Worm (Caenorhabditis elegans) whole organism, midembryonic: ENCODE results near the gene C18H9.6.

Source experiments
- T22C8.4 ChIP-seq: fragments of 200-800 bp; sonication (Bioruptor generic); IDR thresholded peaks from 2 replicates; pipeline ENCODE4 v1.3.6; 2022; ENCODE audit warnings: missing genetic modification characterization, missing compliant biosample characterization
- cog-1 ChIP-seq: sonication (generic microtip); optimal IDR thresholded peaks from 2 replicates; lab custom pipeline; 2016; ENCODE audit warnings: missing genetic modification characterization, missing compliant biosample characterization
- flt-1 ChIP-seq: fragments of 200-800 bp; sonication (Bioruptor generic); IDR thresholded peaks from 2 replicates; pipeline ENCODE4 v1.3.6; 2022; ENCODE audit warnings: missing genetic modification characterization, missing compliant biosample characterization
- klf-2 ChIP-seq: fragments of 200-800 bp; sonication (Bioruptor generic); conservative IDR thresholded peaks from 2 replicates; pipeline ENCODE4 v1.3.6; 2022; ENCODE audit warnings: missing genetic modification reagents, missing genetic modification characterization, missing compliant biosample characterization
- med-1 ChIP-seq: sonication (generic microtip); optimal IDR thresholded peaks from 2 replicates; lab custom pipeline; 2017; ENCODE audit warnings: missing genetic modification characterization, mild to moderate bottlenecking, missing compliant biosample characterization, antibody characterized with exemption, missing genetic modification reagents; ENCODE audit not compliant: insufficient read depth
- ref-1 ChIP-seq: fragments of 200-800 bp; sonication (Bioruptor generic); conservative IDR thresholded peaks from 2 replicates; pipeline ENCODE4 v1.3.6; 2022; ENCODE audit warnings: missing genetic modification reagents, missing genetic modification characterization, missing compliant biosample characterization
- tab-1 ChIP-seq: fragments of 200-800 bp; sonication (Bioruptor generic); IDR thresholded peaks from 2 replicates; pipeline ENCODE4 v1.3.6; 2022; ENCODE audit warnings: missing genetic modification characterization, missing compliant biosample characterization
- ztf-23 ChIP-seq: fragments of 200-800 bp; sonication (Bioruptor generic); IDR thresholded peaks from 2 replicates; pipeline ENCODE4 v1.3.6; 2022; ENCODE audit warnings: missing genetic modification reagents, missing genetic modification characterization, missing compliant biosample characterization
- ztf-29 ChIP-seq: fragments of 200-800 bp; sonication (Bioruptor generic); IDR thresholded peaks from 2 replicates; pipeline ENCODE4 v1.3.6; 2022; ENCODE audit warnings: missing genetic modification reagents, missing genetic modification characterization, missing compliant biosample characterization

C18H9.6 gene

ce11 chrII:6713003-6713402, 11.6 kb upstream of the C18H9.6 start:
- TF ChIP-seq flt-1 (no peak), ztf-23 (GFP tag; lab: Robert Waterston, UW) (no peak)

- TF ChIP-seq med-1: no peak
- no peak for TF ChIP-seq ztf-23 (GFP tag; lab: Robert Waterston, UW)
- no peak for TF ChIP-seq flt-1
- TF ChIP-seq klf-2: no peak
- no peak for TF ChIP-seq cog-1 (tag; lab: Kevin White, UChicago)
- TF ChIP-seq T22C8.4 (GFP tag; lab: Robert Waterston, UW): no peak
- no peak for TF ChIP-seq tab-1 (GFP tag; lab: Robert Waterston, UW)
- TF ChIP-seq ref-1 (GFP tag; lab: Robert Waterston, UW): no peak
- no peak for TF ChIP-seq ztf-29
Observed at ce11 chrII:6712177-6712981, 11.0 kb upstream of the C18H9.6 start, which contains the start of the genes dpy-10 and T14B4.19. Gene dpy-10 (minus strand): TSS chrII:6712227. Gene T14B4.19 (minus strand): TSS chrII:6712931.

ce11 chrII:6710596-6710995, 9.2 kb upstream of the C18H9.6 start:
- TF ChIP-seq med-1: no peak
- no peak; the same call in 1 of the 2 replicates for TF ChIP-seq ztf-23 (GFP tag; lab: Robert Waterston, UW)
- TF ChIP-seq ref-1 (GFP tag; lab: Robert Waterston, UW): no peak
- TF ChIP-seq cog-1 (tag; lab: Kevin White, UChicago): no peak
- TF ChIP-seq klf-2: no peak
- no peak for TF ChIP-seq T22C8.4 (GFP tag; lab: Robert Waterston, UW)
- no peak for TF ChIP-seq flt-1

DNA sequence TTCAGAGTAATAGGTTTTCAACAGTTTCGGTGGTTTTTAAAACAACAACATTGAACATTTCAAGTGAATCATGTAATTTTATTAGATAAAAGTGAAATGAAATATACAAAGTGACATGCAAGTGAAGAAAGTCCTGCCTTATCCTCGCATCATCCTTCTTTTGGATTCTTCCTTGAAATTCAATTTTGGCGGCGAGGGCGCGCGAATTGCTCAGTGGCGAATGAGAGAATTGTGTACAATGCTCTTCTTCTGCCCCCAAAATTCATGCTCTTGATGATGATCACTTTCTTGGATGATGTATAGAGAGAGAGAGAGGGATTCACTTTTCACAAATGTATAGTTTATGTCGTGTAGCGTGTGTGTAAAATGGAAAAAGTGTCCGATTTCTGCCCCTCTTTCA, 8.3 kb upstream of the C18H9.6 start:
- TF ChIP-seq ztf-23 (GFP tag; lab: Robert Waterston, UW) (no peak), ztf-29 (no peak), T22C8.4 (GFP tag; lab: Robert Waterston, UW) (no peak), tab-1 (GFP tag; lab: Robert Waterston, UW) (no peak), cog-1 (tag; lab: Kevin White, UChicago) (no peak), med-1 (no peak), klf-2 (no peak), ref-1 (GFP tag; lab: Robert Waterston, UW) (no peak), flt-1 (no peak)

DNA sequence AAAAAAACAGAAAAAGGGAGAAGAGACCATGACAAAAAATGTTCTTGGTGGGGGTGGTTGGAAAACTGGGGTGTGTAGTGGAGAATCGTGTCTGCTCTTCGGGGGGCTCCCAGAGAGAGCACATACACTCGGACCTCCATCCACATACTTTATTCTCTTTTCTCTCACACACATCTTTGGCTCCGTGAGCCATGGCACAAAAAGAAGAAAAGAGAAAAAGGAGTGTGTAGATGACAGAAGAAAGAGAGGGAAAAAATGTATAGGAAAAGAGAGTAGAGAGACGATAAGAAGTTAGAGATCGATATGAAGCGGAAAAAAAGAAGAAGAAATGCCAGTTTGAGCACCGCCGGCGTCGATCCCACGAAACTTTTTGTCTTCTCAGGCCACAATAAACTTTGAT, 7.6 kb upstream of the C18H9.6 start:
- TF ChIP-seq cog-1 (tag; lab: Kevin White, UChicago) (no peak), klf-2 (no peak), ztf-29 (no peak), ref-1 (GFP tag; lab: Robert Waterston, UW) (no peak), tab-1 (GFP tag; lab: Robert Waterston, UW) (no peak), T22C8.4 (GFP tag; lab: Robert Waterston, UW) (no peak), flt-1 (no peak), ztf-23 (GFP tag; lab: Robert Waterston, UW) (no peak), med-1 (no peak)

DNA sequence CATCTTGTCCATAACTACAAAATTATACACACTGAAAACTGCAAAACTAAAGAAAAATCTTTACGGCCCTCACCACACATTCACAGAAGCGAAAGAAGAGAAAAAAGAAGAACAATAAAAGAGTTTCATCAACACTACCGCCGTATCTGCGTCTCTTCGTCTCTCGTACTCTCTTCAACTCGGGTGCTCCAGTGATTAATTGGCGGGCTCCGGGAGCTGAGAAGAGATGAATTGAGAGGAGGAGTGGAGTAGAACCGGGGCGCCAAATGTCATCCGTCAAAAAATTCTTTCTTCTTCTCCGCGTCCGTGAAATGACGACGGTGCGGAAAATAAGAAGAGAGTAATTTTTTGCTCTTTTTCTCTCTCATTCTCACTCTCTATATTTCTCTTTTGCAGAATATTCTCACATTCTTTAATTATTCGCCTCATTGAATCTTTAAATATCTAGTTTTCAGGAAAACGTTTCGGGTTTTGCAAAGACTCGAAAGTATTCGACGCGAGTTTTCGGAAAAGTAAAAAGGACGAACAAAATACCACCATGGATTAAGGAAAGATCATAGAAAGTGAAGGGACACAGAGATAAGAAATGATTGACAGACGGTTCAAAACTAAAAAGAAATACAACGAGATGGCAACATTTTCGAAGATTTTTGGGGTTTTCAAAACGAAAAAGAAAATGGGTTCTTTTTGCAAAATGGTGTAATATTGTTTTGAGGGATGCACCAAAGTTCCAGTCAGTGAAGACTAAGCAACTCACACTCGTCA, 6.3 kb upstream of the C18H9.6 start:
- TF ChIP-seq ztf-29 (no peak), klf-2 (no peak), ztf-23 (GFP tag; lab: Robert Waterston, UW) (no peak), cog-1 (tag; lab: Kevin White, UChicago) (no peak)

- TF ChIP-seq tab-1 (GFP tag; lab: Robert Waterston, UW) (no peak), ztf-23 (GFP tag; lab: Robert Waterston, UW) (no peak), flt-1 (no peak), T22C8.4 (GFP tag; lab: Robert Waterston, UW) (no peak), cog-1 (tag; lab: Kevin White, UChicago) (no peak), med-1 (no peak), ref-1 (GFP tag; lab: Robert Waterston, UW) (no peak), ztf-29 (no peak), klf-2 (no peak)
Observed at ce11 chrII:6706552-6707091, 5.2 kb upstream of the C18H9.6 start.

- no peak for TF ChIP-seq tab-1 (GFP tag; lab: Robert Waterston, UW)
- TF ChIP-seq klf-2: no peak
- TF ChIP-seq ztf-23 (GFP tag; lab: Robert Waterston, UW): no peak
- no peak for TF ChIP-seq ztf-29
- TF ChIP-seq ref-1 (GFP tag; lab: Robert Waterston, UW): no peak
- TF ChIP-seq cog-1 (tag; lab: Kevin White, UChicago): no peak
- TF ChIP-seq T22C8.4 (GFP tag; lab: Robert Waterston, UW): no peak
- TF ChIP-seq flt-1: no peak
- no peak for TF ChIP-seq med-1
Observed at ce11 chrII:6705593-6706228, 4.3 kb upstream of the C18H9.6 start, which contains the start of gene rpy-1. Gene rpy-1 (minus strand): TSS chrII:6705643.

ce11 chrII:6698784-6699183, 2.6 kb downstream of the C18H9.6 start, which contains the start of gene C18H9.1:
Gene C18H9.1 (plus strand): TSS chrII:6699084.
- no peak for TF ChIP-seq flt-1
- no peak for TF ChIP-seq ztf-23 (GFP tag; lab: Robert Waterston, UW)
- TF ChIP-seq ref-1 (GFP tag; lab: Robert Waterston, UW): no peak
- TF ChIP-seq med-1: no peak
- TF ChIP-seq cog-1 (tag; lab: Kevin White, UChicago): no peak
- TF ChIP-seq klf-2: no peak
- no peak for TF ChIP-seq T22C8.4 (GFP tag; lab: Robert Waterston, UW)
- no peak for TF ChIP-seq ztf-29
- no peak for TF ChIP-seq tab-1 (GFP tag; lab: Robert Waterston, UW)
